Worm (Caenorhabditis elegans): ENCODE measurements around the gene srbc-56.

ce11 chrV:15862599-15862998, 31.1 kb upstream of the srbc-56 start, which contains the start of gene srz-12:
- TF ChIP-seq ama-1 (optimal IDR thresholded peaks at IDR 0.05) (no peak), nhr-76 (tag; optimal IDR thresholded peaks at IDR 0.05) (no peak), mdl-1 (tag; optimal IDR thresholded peaks at IDR 0.05) (no peak), lin-39 (tag; optimal IDR thresholded peaks at IDR 0.05) (no peak), unc-62 (GFP tag; optimal IDR thresholded peaks at IDR 0.05) (no peak)
